Fruit fly (Drosophila melanogaster): ENCODE results near the gene CG43814.

DNA sequence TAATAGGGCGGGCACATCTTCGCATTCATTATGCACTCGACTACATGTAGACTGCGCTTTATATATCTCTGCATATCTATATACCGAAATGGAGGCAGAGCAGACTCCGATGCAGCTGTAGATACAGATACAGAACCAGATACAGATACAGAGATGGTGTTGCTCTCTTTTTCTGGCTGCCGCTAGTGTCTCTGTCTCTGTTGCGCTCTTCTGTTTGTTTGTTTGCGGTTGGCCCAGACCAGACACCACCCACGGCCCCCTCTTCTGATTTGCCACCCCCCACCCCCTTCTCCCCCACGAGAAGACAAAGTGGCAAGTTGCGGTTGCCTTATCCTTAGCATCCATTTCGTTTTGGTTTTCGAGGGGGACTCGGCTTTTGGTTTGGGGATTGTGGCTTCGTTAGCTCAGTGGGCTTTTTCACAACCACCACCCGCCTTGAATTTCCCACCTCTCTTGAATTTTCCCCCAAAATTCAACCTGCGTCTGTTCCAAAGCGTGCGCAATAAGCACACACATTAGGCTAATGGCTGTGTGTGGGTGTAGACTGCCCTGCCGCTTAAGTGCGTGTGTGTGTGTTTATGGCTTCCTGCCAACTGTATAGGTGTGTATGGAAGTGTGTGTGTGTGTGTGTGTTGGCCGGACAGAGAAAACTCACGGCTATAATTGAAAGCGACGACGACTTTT is 21.6 kb downstream of the CG43814 start:
- no peak for TF ChIP-seq CG6792 (GFP tag; optimal IDR thresholded peaks at IDR 0.05)
- TF ChIP-seq CG10669 (GFP tag; optimal IDR thresholded peaks at IDR 0.05): no peak
- TF ChIP-seq CG6276 (GFP tag; optimal IDR thresholded peaks at IDR 0.05): no peak
- TF ChIP-seq fd85E (GFP tag; optimal IDR thresholded peaks at IDR 0.05): no peak
- no peak for TF ChIP-seq OdsH (GFP tag; optimal IDR thresholded peaks at IDR 0.05)
- TF ChIP-seq Hr38 (GFP tag; optimal IDR thresholded peaks at IDR 0.05): no peak
- no peak for TF ChIP-seq CG6854 (GFP tag; optimal IDR thresholded peaks at IDR 0.05)
- TF ChIP-seq Gug (GFP tag; IDR thresholded peaks at IDR 0.05): no peak
- no peak for TF ChIP-seq CG10631 (GFP tag; optimal IDR thresholded peaks at IDR 0.05)
- TF ChIP-seq CG7368 (GFP tag; optimal IDR thresholded peaks at IDR 0.05): peak; percentile 17
- TF ChIP-seq CG11902 (GFP tag; optimal IDR thresholded peaks at IDR 0.05): no peak
- TF ChIP-seq dac (GFP tag; optimal IDR thresholded peaks at IDR 0.05): no peak
- TF ChIP-seq Sox15 (GFP tag; optimal IDR thresholded peaks at IDR 0.05): no peak

Data from whole organism, prepupa.